Fruit fly (Drosophila melanogaster) whole organism, pupa: ENCODE data around the gene MED17.

Experiments
- CG10348 ChIP-seq: fragments of 200-800 bp; sonication (Bioruptor generic); IDR thresholded peaks from 2 replicates; pipeline ENCODE4 v1.3.6; 2022; ENCODE audit warnings: missing biosample characterization, missing genetic modification characterization
- CG12605 ChIP-seq: fragments of 200-800 bp; sonication (Bioruptor generic); IDR thresholded peaks from 2 replicates; pipeline ENCODE4 v1.3.6; 2022; ENCODE audit warnings: missing biosample characterization, missing genetic modification characterization
- CG13204 ChIP-seq: fragments of 200-800 bp; sonication (Bioruptor generic); optimal IDR thresholded peaks from 2 replicates; lab custom pipeline; 2018; ENCODE audit warnings: missing biosample characterization, mild to moderate bottlenecking, missing genetic modification characterization, moderate library complexity
- CG14655 ChIP-seq: fragments of 200-800 bp; sonication (Bioruptor generic); optimal IDR thresholded peaks from 3 replicates; lab custom pipeline; 2017; ENCODE audit warnings: mild to moderate bottlenecking, missing biosample characterization, missing genetic modification reagents, missing genetic modification characterization
- CG15710 ChIP-seq: fragments of 200-800 bp; sonication (Bioruptor generic); optimal IDR thresholded peaks from 2 replicates; lab custom pipeline; 2018; ENCODE audit warnings: missing biosample characterization, mild to moderate bottlenecking, missing genetic modification characterization, moderate library complexity
- CG17806 ChIP-seq: fragments of 200-800 bp; sonication (Bioruptor generic); optimal IDR thresholded peaks from 2 replicates; lab custom pipeline; 2018; ENCODE audit warnings: missing biosample characterization, mild to moderate bottlenecking, missing genetic modification characterization, moderate library complexity
- CG32121 ChIP-seq: fragments of 200-800 bp; sonication (Bioruptor generic); IDR thresholded peaks from 2 replicates; pipeline ENCODE4 v1.3.6; 2022; ENCODE audit warnings: missing biosample characterization, missing genetic modification characterization
- CG34367 ChIP-seq: fragments of 200-800 bp; sonication (Bioruptor generic); optimal IDR thresholded peaks from 2 replicates; lab custom pipeline; 2018; ENCODE audit warnings: missing biosample characterization, mild to moderate bottlenecking, missing genetic modification characterization
- CG4496 ChIP-seq: fragments of 200-800 bp; sonication (Bioruptor generic); IDR thresholded peaks from 3 replicates; pipeline ENCODE4 v1.3.6; 2022; ENCODE audit warnings: missing biosample characterization, missing genetic modification characterization
- CG8159 ChIP-seq: fragments of 200-800 bp; sonication (Bioruptor generic); optimal IDR thresholded peaks from 3 replicates; lab custom pipeline; 2018; ENCODE audit warnings: missing biosample characterization, mild to moderate bottlenecking, missing genetic modification characterization, moderate library complexity
- CG8301 ChIP-seq: fragments of 200-800 bp; sonication (Bioruptor generic); optimal IDR thresholded peaks from 2 replicates; lab custom pipeline; 2018; ENCODE audit warnings: missing biosample characterization, mild to moderate bottlenecking, missing genetic modification characterization
- CG9948 ChIP-seq: fragments of 200-800 bp; sonication (Bioruptor generic); optimal IDR thresholded peaks from 2 replicates; lab custom pipeline; 2018; ENCODE audit warnings: missing biosample characterization, mild to moderate bottlenecking, missing genetic modification characterization, moderate library complexity
- D1 ChIP-seq: fragments of 200-800 bp; sonication (Bioruptor generic); optimal IDR thresholded peaks from 2 replicates; lab custom pipeline; 2018; ENCODE audit warnings: missing biosample characterization, mild to moderate bottlenecking, missing genetic modification characterization, moderate library complexity
- EcR ChIP-seq: fragments of 200-800 bp; sonication (Bioruptor generic); optimal IDR thresholded peaks from 3 replicates; lab custom pipeline; 2019; ENCODE audit warnings: missing biosample characterization, missing genetic modification characterization, mild to moderate bottlenecking, moderate library complexity, missing genetic modification reagents
- Ets98B ChIP-seq: fragments of 200-800 bp; sonication (Bioruptor generic); IDR thresholded peaks from 2 replicates; pipeline ENCODE4 v1.3.6; 2022; ENCODE audit warnings: missing biosample characterization, missing genetic modification characterization
- Pif1A ChIP-seq: fragments of 200-800 bp; sonication (Bioruptor generic); optimal IDR thresholded peaks from 3 replicates; lab custom pipeline; 2016; ENCODE audit warnings: missing biosample characterization, missing genetic modification characterization
- Pif1B ChIP-seq: fragments of 200-800 bp; sonication (Bioruptor generic); optimal IDR thresholded peaks from 3 replicates; lab custom pipeline; 2016; ENCODE audit warnings: missing biosample characterization, missing genetic modification characterization
- Snoo ChIP-seq: fragments of 200-800 bp; sonication (Bioruptor generic); optimal IDR thresholded peaks from 3 replicates; lab custom pipeline; 2017; ENCODE audit warnings: missing biosample characterization, mild to moderate bottlenecking, missing genetic modification characterization, inconsistent platforms
- fd96Ca ChIP-seq: fragments of 200-800 bp; sonication (Bioruptor generic); IDR thresholded peaks from 3 replicates; pipeline ENCODE4 v1.3.6; 2022; ENCODE audit warnings: missing biosample characterization, missing genetic modification characterization
- gl ChIP-seq: fragments of 200-800 bp; sonication (Bioruptor generic); optimal IDR thresholded peaks from 2 replicates; lab custom pipeline; 2018; ENCODE audit warnings: missing biosample characterization, mild to moderate bottlenecking, missing genetic modification characterization
- rn ChIP-seq: fragments of 200-800 bp; sonication (Bioruptor generic); IDR thresholded peaks from 2 replicates; pipeline ENCODE4 v1.3.6; 2022; ENCODE audit warnings: missing biosample characterization, missing genetic modification characterization

Gene MED17

dm6 chr3R:18156608-18157007 is 32.3 kb upstream of the MED17 start:
- no peak for TF ChIP-seq CG14655 (GFP tag; lab: Kevin White, UChicago)
- no peak for TF ChIP-seq CG12605 (GFP tag; lab: Robert Waterston, UW)
- TF ChIP-seq gl (tag; lab: Kevin White, UChicago): no peak
- TF ChIP-seq Snoo (tag; lab: Kevin White, UChicago): no peak
- no peak for TF ChIP-seq CG32121 (GFP tag; lab: Robert Waterston, UW)
- TF ChIP-seq CG9948: no peak
- TF ChIP-seq Pif1A (GFP tag; lab: Kevin White, UChicago): no peak
- TF ChIP-seq CG8159: no peak
- no peak for TF ChIP-seq rn
- no peak for TF ChIP-seq CG34367 (tag; lab: Kevin White, UChicago)
- TF ChIP-seq CG13204 (GFP tag; lab: Kevin White, UChicago): no peak
- no peak for TF ChIP-seq D1 (tag; lab: Kevin White, UChicago)
- TF ChIP-seq, all 21 proteins: peak for 0

- TF ChIP-seq CG9948 (peak; percentile 23), EcR (GFP tag; lab: Kevin White, UChicago) (peak; percentile 40), Pif1A (GFP tag; lab: Kevin White, UChicago) (peak; percentile 25), CG17806 (no peak), fd96Ca (no peak), CG34367 (tag; lab: Kevin White, UChicago) (no peak), Snoo (tag; lab: Kevin White, UChicago) (peak; percentile 52), CG4496 (no peak), CG8159 (peak; percentile 47), CG8301 (tag; lab: Kevin White, UChicago) (peak; percentile 12), CG32121 (GFP tag; lab: Robert Waterston, UW) (no peak), Pif1B (GFP tag; lab: Kevin White, UChicago) (peak; percentile 38), Ets98B (no peak), CG15710 (peak; percentile 22)
These were observed 31.4 kb upstream of the MED17 start for dm6 chr3R:18157459-18157858.

DNA sequence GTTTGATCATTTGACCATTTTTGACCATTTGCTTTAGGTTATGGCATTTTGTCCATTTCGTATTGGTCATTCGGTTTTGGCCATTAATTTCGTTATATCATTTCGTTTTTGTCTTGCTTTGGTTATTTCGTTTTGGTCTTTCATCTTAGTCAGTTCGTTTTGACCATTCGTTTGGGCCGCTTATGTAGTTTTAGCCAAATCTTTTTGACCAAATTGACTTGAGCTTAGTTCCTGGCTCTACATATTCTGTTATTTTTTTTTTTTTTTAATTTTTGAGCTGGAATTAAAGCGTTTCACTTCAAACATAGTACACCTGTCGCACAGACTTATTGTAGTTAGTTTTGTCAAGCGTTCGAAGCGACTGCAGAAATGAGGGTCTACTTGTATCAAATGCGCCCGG is 30.5 kb upstream of the MED17 start, which contains the start of gene CG14315:
Gene CG14315, plus strand, starts transcription at position 301 of the 400 bp plus-strand sequence.
- no peak for TF ChIP-seq CG15710
- no peak for TF ChIP-seq CG17806
- TF ChIP-seq CG10348: no peak
- no peak for TF ChIP-seq Pif1B (GFP tag; lab: Kevin White, UChicago)
- TF ChIP-seq Snoo (tag; lab: Kevin White, UChicago): no peak
- no peak for TF ChIP-seq Ets98B
- TF ChIP-seq gl (tag; lab: Kevin White, UChicago): no peak
- no peak for TF ChIP-seq CG9948
- TF ChIP-seq CG4496: no peak
- TF ChIP-seq CG8159: no peak
- no peak for TF ChIP-seq CG12605 (GFP tag; lab: Robert Waterston, UW)
- no peak for TF ChIP-seq Pif1A (GFP tag; lab: Kevin White, UChicago)
- TF ChIP-seq rn: no peak
- TF ChIP-seq CG13204 (GFP tag; lab: Kevin White, UChicago): no peak
- no peak for TF ChIP-seq CG8301 (tag; lab: Kevin White, UChicago)
- TF ChIP-seq CG34367 (tag; lab: Kevin White, UChicago): no peak
- TF ChIP-seq CG32121 (GFP tag; lab: Robert Waterston, UW): no peak
- TF ChIP-seq fd96Ca: no peak
- TF ChIP-seq EcR (GFP tag; lab: Kevin White, UChicago): no peak
- TF ChIP-seq CG14655 (GFP tag; lab: Kevin White, UChicago): no peak

dm6 chr3R:18160165-18160814 is 28.6 kb upstream of the MED17 start:
- TF ChIP-seq Snoo (tag; lab: Kevin White, UChicago) (no peak), Ets98B (no peak), Pif1A (GFP tag; lab: Kevin White, UChicago) (no peak), CG34367 (tag; lab: Kevin White, UChicago) (no peak), CG32121 (GFP tag; lab: Robert Waterston, UW) (no peak), Pif1B (GFP tag; lab: Kevin White, UChicago) (no peak), CG14655 (GFP tag; lab: Kevin White, UChicago) (no peak)

- TF ChIP-seq CG13204 (GFP tag; lab: Kevin White, UChicago) (no peak), CG34367 (tag; lab: Kevin White, UChicago) (no peak), rn (peak; percentile 59), fd96Ca (no peak), CG14655 (GFP tag; lab: Kevin White, UChicago) (no peak), CG10348 (no peak), Pif1A (GFP tag; lab: Kevin White, UChicago) (peak; percentile 53), CG4496 (peak; percentile 75), CG9948 (peak; percentile 7), Snoo (tag; lab: Kevin White, UChicago) (peak; percentile 46), D1 (tag; lab: Kevin White, UChicago) (no peak), CG8301 (tag; lab: Kevin White, UChicago) (no peak), CG32121 (GFP tag; lab: Robert Waterston, UW) (peak; percentile 33; the same call in 1 of the 2 replicates), Pif1B (GFP tag; lab: Kevin White, UChicago) (peak; percentile 47), Ets98B (peak; percentile 68), CG15710 (peak; percentile 51), EcR (GFP tag; lab: Kevin White, UChicago) (peak; percentile 0), CG8159 (peak; percentile 59), CG17806 (peak; percentile 25)
These were observed 24.7 kb upstream of the MED17 start, which contains the start of the genes CG7218 and Cbp20 for dm6 chr3R:18164052-18164722. Gene CG7218 (minus strand): TSS chr3R:18164397. Gene Cbp20 (plus strand): TSS chr3R:18164661.
